Fruit fly (Drosophila melanogaster) whole organism, embryonic: ENCODE results near the gene ZIPIC.

Source experiments
- Antp ChIP-seq: fragments of 200-800 bp; sonication (Bioruptor generic); optimal IDR thresholded peaks from 3 replicates; lab custom pipeline; 2016; ENCODE audit warnings: missing biosample characterization, missing genetic modification characterization
- CG10431 ChIP-seq: fragments of 200-800 bp; sonication (Bioruptor generic); optimal IDR thresholded peaks from 3 replicates; lab custom pipeline; 2018; ENCODE audit warnings: missing biosample characterization, mild to moderate bottlenecking, missing genetic modification characterization
- CG10979 ChIP-seq: fragments of 200-800 bp; sonication (Bioruptor generic); optimal IDR thresholded peaks from 2 replicates; lab custom pipeline; 2018; ENCODE audit warnings: missing biosample characterization, mild to moderate bottlenecking, missing genetic modification characterization, moderate library complexity
- CG11456 ChIP-seq: fragments of 200-800 bp; sonication (Bioruptor generic); IDR thresholded peaks from 3 replicates; pipeline ENCODE4 v1.3.6; 2022; ENCODE audit warnings: missing biosample characterization, missing genetic modification characterization
- CG12155 ChIP-seq: fragments of 200-800 bp; sonication (Bioruptor generic); optimal IDR thresholded peaks from 3 replicates; lab custom pipeline; 2016; ENCODE audit warnings: missing biosample characterization, missing genetic modification characterization
- CG14667 ChIP-seq: fragments of 200-800 bp; sonication (Bioruptor generic); IDR thresholded peaks from 2 replicates; pipeline ENCODE4 v1.3.6; 2022; ENCODE audit warnings: missing biosample characterization, missing genetic modification characterization
- CG15514 ChIP-seq: fragments of 200-800 bp; sonication (Bioruptor generic); optimal IDR thresholded peaks from 3 replicates; lab custom pipeline; 2017; ENCODE audit warnings: missing biosample characterization, missing genetic modification characterization, mild to moderate bottlenecking, moderate library complexity, missing genetic modification reagents
- CG15601 ChIP-seq: fragments of 200-800 bp; sonication (Bioruptor generic); optimal IDR thresholded peaks from 3 replicates; lab custom pipeline; 2019; ENCODE audit warnings: missing biosample characterization, mild to moderate bottlenecking, missing genetic modification characterization, moderate library complexity
- CG16813 ChIP-seq: fragments of 200-800 bp; sonication (Bioruptor generic); IDR thresholded peaks from 3 replicates; pipeline ENCODE4 v1.3.6; 2022; ENCODE audit warnings: missing biosample characterization, missing genetic modification characterization; ENCODE audit not compliant: partially characterized antibody
- CG17385 ChIP-seq: fragments of 200-800 bp; sonication (Bioruptor generic); optimal IDR thresholded peaks from 3 replicates; lab custom pipeline; 2018; ENCODE audit warnings: missing biosample characterization, mild to moderate bottlenecking, missing genetic modification characterization
- CG17802 ChIP-seq: fragments of 200-800 bp; sonication (Bioruptor generic); optimal IDR thresholded peaks from 2 replicates; lab custom pipeline; 2018; ENCODE audit warnings: missing biosample characterization, mild to moderate bottlenecking, missing genetic modification characterization, moderate library complexity
- CG18011 ChIP-seq: fragments of 200-800 bp; sonication (Bioruptor generic); optimal IDR thresholded peaks from 2 replicates; lab custom pipeline; 2017; ENCODE audit warnings: missing biosample characterization, missing genetic modification characterization, mild to moderate bottlenecking, moderate library complexity, missing genotype
- CG18599 ChIP-seq: fragments of 200-800 bp; sonication (Bioruptor generic); optimal IDR thresholded peaks from 3 replicates; lab custom pipeline; 2017; ENCODE audit warnings: missing biosample characterization, missing genetic modification characterization, mild to moderate bottlenecking, moderate library complexity, missing genetic modification reagents
- CG42726 ChIP-seq: fragments of 200-800 bp; sonication (Bioruptor generic); IDR thresholded peaks from 2 replicates; pipeline ENCODE4 v1.3.6; 2022; ENCODE audit warnings: missing biosample characterization, missing genetic modification characterization; ENCODE audit not compliant: partially characterized antibody
- CG5245 ChIP-seq: fragments of 200-800 bp; sonication (Bioruptor generic); optimal IDR thresholded peaks from 3 replicates; lab custom pipeline; 2016; ENCODE audit warnings: missing biosample characterization, missing genetic modification characterization
- CG6683 ChIP-seq: fragments of 200-800 bp; sonication (Bioruptor generic); optimal IDR thresholded peaks from 2 replicates; lab custom pipeline; 2017; ENCODE audit warnings: missing biosample characterization, mild to moderate bottlenecking, missing genetic modification characterization, missing genetic modification reagents
- CG7786 ChIP-seq: fragments of 200-800 bp; sonication (Bioruptor generic); optimal IDR thresholded peaks from 2 replicates; lab custom pipeline; 2016; ENCODE audit warnings: missing biosample characterization, missing genetic modification characterization
- CG8281 ChIP-seq: fragments of 200-800 bp; sonication (Bioruptor generic); optimal IDR thresholded peaks from 2 replicates; lab custom pipeline; 2018; ENCODE audit warnings: missing biosample characterization, mild to moderate bottlenecking, missing genetic modification characterization, moderate library complexity
- CG8388 ChIP-seq: fragments of 200-800 bp; sonication (Bioruptor generic); optimal IDR thresholded peaks from 2 replicates; lab custom pipeline; 2019; ENCODE audit warnings: missing biosample characterization, mild to moderate bottlenecking, missing genetic modification characterization, moderate library complexity
- CG9727 ChIP-seq: fragments of 200-800 bp; sonication (Bioruptor generic); optimal IDR thresholded peaks from 3 replicates; lab custom pipeline; 2017; ENCODE audit warnings: missing biosample characterization, mild to moderate bottlenecking, missing genetic modification characterization
- CoRest ChIP-seq: fragments of 200-800 bp; sonication (Bioruptor generic); optimal IDR thresholded peaks from 3 replicates; lab custom pipeline; 2018; ENCODE audit warnings: missing biosample characterization, mild to moderate bottlenecking, missing genetic modification characterization, moderate library complexity
- E2f2 ChIP-seq: fragments of 200-800 bp; sonication (Bioruptor generic); IDR thresholded peaks from 2 replicates; pipeline ENCODE4 v1.3.6; 2022; ENCODE audit warnings: missing biosample characterization, missing genetic modification characterization
- Gug ChIP-seq: fragments of 200-800 bp; sonication (Bioruptor generic); IDR thresholded peaks from 4 replicates; pipeline ENCODE4 v1.3.6; 2022; ENCODE audit warnings: missing biosample characterization, missing genetic modification characterization
- H2.0 ChIP-seq: fragments of 200-800 bp; sonication (Bioruptor generic); IDR thresholded peaks from 2 replicates; pipeline ENCODE4 v1.3.6; 2022; ENCODE audit warnings: missing biosample characterization, missing genetic modification characterization
- Hey ChIP-seq: fragments of 200-800 bp; sonication (Bioruptor generic); optimal IDR thresholded peaks from 3 replicates; lab custom pipeline; 2018; ENCODE audit warnings: missing biosample characterization, mild to moderate bottlenecking, missing genetic modification characterization
- Mes4 ChIP-seq: fragments of 200-800 bp; sonication (Bioruptor generic); optimal IDR thresholded peaks from 2 replicates; lab custom pipeline; 2016; ENCODE audit warnings: missing biosample characterization, missing genetic modification characterization
- Neu2 ChIP-seq: fragments of 200-800 bp; sonication (Bioruptor generic); optimal IDR thresholded peaks from 3 replicates; lab custom pipeline; 2016; ENCODE audit warnings: missing biosample characterization, missing genetic modification characterization, borderline replicate concordance
- Poxn ChIP-seq: fragments of 200-800 bp; sonication (Bioruptor generic); IDR thresholded peaks from 2 replicates; pipeline ENCODE4 v1.3.6; 2022; ENCODE audit warnings: missing biosample characterization, missing genetic modification characterization
- Ptx1 ChIP-seq: fragments of 200-800 bp; sonication (Bioruptor generic); IDR thresholded peaks from 2 replicates; pipeline ENCODE4 v1.3.6; 2022; ENCODE audit warnings: missing biosample characterization, missing genetic modification characterization
- Scr ChIP-seq: fragments of 200-800 bp; sonication (Bioruptor generic); IDR thresholded peaks from 2 replicates; pipeline ENCODE4 v1.3.6; 2022; ENCODE audit warnings: missing biosample characterization, missing genetic modification characterization; ENCODE audit not compliant: partially characterized antibody
- Six4 ChIP-seq: fragments of 200-800 bp; sonication (Bioruptor generic); optimal IDR thresholded peaks from 2 replicates; lab custom pipeline; 2016; ENCODE audit warnings: missing biosample characterization, missing genetic modification characterization
- Sox100B ChIP-seq: fragments of 200-800 bp; sonication (Bioruptor generic); optimal IDR thresholded peaks from 3 replicates; lab custom pipeline; 2018; ENCODE audit warnings: missing biosample characterization, mild to moderate bottlenecking, missing genetic modification characterization
- Taf1 ChIP-seq: fragments of 200-800 bp; sonication (Bioruptor generic); IDR thresholded peaks from 2 replicates; pipeline ENCODE4 v1.3.6; 2022; ENCODE audit warnings: missing biosample characterization, missing genetic modification characterization
- al ChIP-seq: fragments of 200-800 bp; sonication (Bioruptor generic); IDR thresholded peaks from 2 replicates; pipeline ENCODE4 v1.3.6; 2022; ENCODE audit warnings: missing biosample characterization, missing genetic modification characterization
- ase ChIP-seq: fragments of 200-800 bp; sonication (Bioruptor generic); IDR thresholded peaks from 3 replicates; pipeline ENCODE4 v1.3.6; 2022; ENCODE audit warnings: missing biosample characterization, missing genetic modification characterization
- bigmax ChIP-seq: fragments of 200-800 bp; sonication (Bioruptor generic); optimal IDR thresholded peaks from 2 replicates; lab custom pipeline; 2018; ENCODE audit warnings: missing biosample characterization, mild to moderate bottlenecking, missing genetic modification characterization
- bsh ChIP-seq, 2 experiments: fragments of 200-800 bp; sonication (Bioruptor generic); optimal IDR thresholded peaks; 2 replicates each; lab custom pipeline; 2017 to 2018; ENCODE audit warnings: mild to moderate bottlenecking in 2 of 2, missing biosample characterization in 2 of 2, missing genetic modification characterization in 2 of 2, moderate library complexity in 1 of 2
- chinmo ChIP-seq: fragments of 200-800 bp; sonication (Bioruptor generic); IDR thresholded peaks from 4 replicates; pipeline ENCODE4 v1.3.6; 2022; ENCODE audit warnings: missing biosample characterization, missing genetic modification characterization; ENCODE audit not compliant: partially characterized antibody
- chm ChIP-seq: fragments of 200-800 bp; sonication (Bioruptor generic); IDR thresholded peaks from 2 replicates; pipeline ENCODE4 v1.3.6; 2022; ENCODE audit warnings: missing biosample characterization, missing genetic modification characterization
- crc ChIP-seq: fragments of 200-800 bp; sonication (Bioruptor generic); optimal IDR thresholded peaks from 2 replicates; lab custom pipeline; 2016; ENCODE audit warnings: missing biosample characterization, missing genetic modification characterization
- dimm ChIP-seq: fragments of 200-800 bp; sonication (Bioruptor generic); IDR thresholded peaks from 2 replicates; pipeline ENCODE4 v1.3.6; 2022; ENCODE audit warnings: missing biosample characterization, missing genetic modification characterization
- fd64A ChIP-seq: fragments of 200-800 bp; sonication (Bioruptor generic); optimal IDR thresholded peaks from 3 replicates; lab custom pipeline; 2018; ENCODE audit warnings: missing biosample characterization, mild to moderate bottlenecking, missing genetic modification characterization
- inv ChIP-seq: fragments of 200-800 bp; sonication (Bioruptor generic); IDR thresholded peaks from 2 replicates; pipeline ENCODE4 v1.3.6; 2022; ENCODE audit warnings: missing biosample characterization, missing genetic modification characterization; ENCODE audit not compliant: partially characterized antibody
- klu ChIP-seq: fragments of 200-800 bp; sonication (Bioruptor generic); IDR thresholded peaks from 2 replicates; pipeline ENCODE4 v1.3.6; 2022; ENCODE audit warnings: missing biosample characterization, missing genetic modification characterization
- lilli ChIP-seq: fragments of 200-800 bp; sonication (Bioruptor generic); optimal IDR thresholded peaks from 3 replicates; lab custom pipeline; 2016; ENCODE audit warnings: missing biosample characterization, missing genetic modification characterization
- luna ChIP-seq: fragments of 200-800 bp; sonication (Bioruptor generic); optimal IDR thresholded peaks from 2 replicates; lab custom pipeline; 2016; ENCODE audit warnings: missing biosample characterization, missing genetic modification characterization
- oc ChIP-seq: fragments of 200-800 bp; sonication (Bioruptor generic); optimal IDR thresholded peaks from 2 replicates; lab custom pipeline; 2018; ENCODE audit warnings: missing biosample characterization, mild to moderate bottlenecking, missing genetic modification characterization, moderate library complexity
- rib ChIP-seq: fragments of 200-800 bp; sonication (Bioruptor generic); IDR thresholded peaks from 2 replicates; pipeline ENCODE4 v1.3.6; 2022; ENCODE audit warnings: missing biosample characterization, missing genetic modification characterization
- zf30C ChIP-seq: fragments of 200-800 bp; sonication (Bioruptor generic); optimal IDR thresholded peaks from 3 replicates; lab custom pipeline; 2018; ENCODE audit warnings: missing biosample characterization, mild to moderate bottlenecking, missing genetic modification characterization

ZIPIC gene

dm6 chr3R:30056592-30057135, 20.0 kb upstream of the ZIPIC start, which contains the start of the genes CG7950 and Rpp14a (continued):
- TF ChIP-seq CG14667 (GFP tag; lab: Robert Waterston, UW) = peak; percentile 44
- peak; percentile 38 for TF ChIP-seq zf30C (GFP tag; lab: Kevin White, UChicago)
- TF ChIP-seq CG12155 (GFP tag; lab: Kevin White, UChicago) = peak; percentile 80
- TF ChIP-seq CG8388 = peak; percentile 53
- TF ChIP-seq CG18599 = peak; percentile 73
- TF ChIP-seq crc (GFP tag; lab: Kevin White, UChicago) = peak; percentile 38
- TF ChIP-seq Six4 (GFP tag; lab: Kevin White, UChicago) = peak; percentile 57
- no peak for TF ChIP-seq CG6683 (GFP tag; lab: Kevin White, UChicago)
- no peak for TF ChIP-seq CG8281 (tag; lab: Kevin White, UChicago)
- peak; percentile 49; the same call in 1 of the 4 replicates for TF ChIP-seq Gug
- TF ChIP-seq klu (GFP tag; lab: Robert Waterston, UW) = no peak; the same call in 1 of the 2 replicates
- no peak for TF ChIP-seq CG16813
- peak; percentile 23; the same call in 1 of the 2 replicates for TF ChIP-seq Scr (GFP tag; lab: Robert Waterston, UW)
- TF ChIP-seq Hey (tag; lab: Kevin White, UChicago) = no peak
- TF ChIP-seq CG7786 = peak; percentile 77
- TF ChIP-seq CG9727 (GFP tag; lab: Kevin White, UChicago) = peak; percentile 71
- peak; percentile 75 for TF ChIP-seq chm (GFP tag; lab: Robert Waterston, UW)
- peak; percentile 32; the same call in 1 of the 2 replicates for TF ChIP-seq rib (GFP tag; lab: Robert Waterston, UW)
- no peak for TF ChIP-seq chinmo (GFP tag; lab: Robert Waterston, UW)
- TF ChIP-seq oc = peak; percentile 74
- peak; percentile 57 for TF ChIP-seq Neu2 (GFP tag; lab: Kevin White, UChicago)
- peak; percentile 72 for TF ChIP-seq Mes4
- peak; percentile 62 for TF ChIP-seq E2f2 (GFP tag; lab: Robert Waterston, UW)
- peak; percentile 80 for TF ChIP-seq Ptx1 (GFP tag; lab: Robert Waterston, UW)
- peak; percentile 29; the same call in 1 of the 2 replicates for TF ChIP-seq dimm
- TF ChIP-seq al (GFP tag; lab: Robert Waterston, UW) = peak; percentile 75; the same call in 1 of the 2 replicates
- peak; percentile 47 for TF ChIP-seq CG5245 (GFP tag; lab: Kevin White, UChicago)
- peak; percentile 22 for TF ChIP-seq CG10431 (GFP tag; lab: Kevin White, UChicago)
- TF ChIP-seq CoRest (tag; lab: Kevin White, UChicago) = peak; percentile 81
- peak; percentile 70 to 83 for TF ChIP-seq bsh (GFP tag; optimal IDR thresholded peaks at IDR 0.05; lab: Kevin White, UChicago)
- TF ChIP-seq ase (GFP tag; lab: Robert Waterston, UW) = peak; percentile 64; the same call in 2 of the 3 replicates
- TF ChIP-seq CG17802 (tag; lab: Kevin White, UChicago) = peak; percentile 12
- peak; percentile 42 for TF ChIP-seq luna (GFP tag; lab: Kevin White, UChicago)
- no peak for TF ChIP-seq bigmax (GFP tag; lab: Kevin White, UChicago)
- peak; percentile 92 for TF ChIP-seq CG15514 (GFP tag; lab: Kevin White, UChicago)
- peak; percentile 59; the same call in 1 of the 2 replicates for TF ChIP-seq Poxn
- TF ChIP-seq CG17385 (GFP tag; lab: Kevin White, UChicago) = peak; percentile 70
- no peak for TF ChIP-seq CG42726 (GFP tag; lab: Robert Waterston, UW)
- TF ChIP-seq CG11456 (GFP tag; lab: Robert Waterston, UW) = peak; percentile 73; the same call in 2 of the 3 replicates
- TF ChIP-seq Antp (GFP tag; lab: Kevin White, UChicago) = peak; percentile 42
- peak; percentile 69 for TF ChIP-seq CG15601 (tag; lab: Kevin White, UChicago)
- peak; percentile 92 for TF ChIP-seq lilli (GFP tag; lab: Kevin White, UChicago)
- no peak for TF ChIP-seq Sox100B
- TF ChIP-seq H2.0 (GFP tag; lab: Robert Waterston, UW) = peak; percentile 86
- TF ChIP-seq fd64A (GFP tag; lab: Kevin White, UChicago) = no peak
- peak; percentile 73 for TF ChIP-seq Taf1 (GFP tag; lab: Robert Waterston, UW)
- peak; percentile 55 for TF ChIP-seq CG10979 (tag; lab: Kevin White, UChicago)
- TF ChIP-seq inv (GFP tag; lab: Robert Waterston, UW) = no peak
- TF ChIP-seq CG18011 (GFP tag; lab: Kevin White, UChicago) = peak; percentile 65
